Fruit fly (Drosophila melanogaster) whole organism, adult: ENCODE measurements around the gene Srg3.

Experiments
- CG11617 ChIP-seq: fragments of 200-800 bp; sonication (Bioruptor generic); optimal IDR thresholded peaks from 2 replicates; lab custom pipeline; 2017; ENCODE audit warnings: mild to moderate bottlenecking, missing biosample characterization, missing genetic modification reagents, missing genetic modification characterization
- CG14711 ChIP-seq: fragments of 200-800 bp; sonication (Bioruptor generic); optimal IDR thresholded peaks from 2 replicates; lab custom pipeline; 2018; ENCODE audit warnings: missing biosample characterization, mild to moderate bottlenecking, missing genetic modification characterization, moderate library complexity
- CG5204 ChIP-seq: fragments of 200-800 bp; sonication (Bioruptor generic); optimal IDR thresholded peaks from 2 replicates; lab custom pipeline; 2016; ENCODE audit warnings: missing biosample characterization, missing genetic modification characterization
- CG7045 ChIP-seq: fragments of 200-800 bp; sonication (Bioruptor generic); optimal IDR thresholded peaks from 2 replicates; lab custom pipeline; 2017; ENCODE audit warnings: missing biosample characterization, mild to moderate bottlenecking, missing genetic modification characterization
- Crg-1 ChIP-seq: fragments of 200-800 bp; sonication (Bioruptor generic); optimal IDR thresholded peaks from 2 replicates; lab custom pipeline; 2016; ENCODE audit warnings: missing biosample characterization, missing genetic modification characterization
- bab1 ChIP-seq: fragments of 200-800 bp; sonication (Bioruptor generic); optimal IDR thresholded peaks from 3 replicates; lab custom pipeline; 2019; ENCODE audit warnings: missing biosample characterization, mild to moderate bottlenecking, missing genetic modification characterization, moderate library complexity
- cic ChIP-seq: fragments of 200-800 bp; sonication (Bioruptor generic); optimal IDR thresholded peaks from 2 replicates; lab custom pipeline; 2017; ENCODE audit warnings: missing biosample characterization, mild to moderate bottlenecking, missing genetic modification characterization, moderate library complexity
- cnc ChIP-seq, 2 experiments: fragments of >200 bp; optimal IDR thresholded peaks; 2 replicates each; lab custom pipeline; 2017
- kay ChIP-seq: fragments of 200-800 bp; sonication (Bioruptor generic); peaks from one replicate; lab custom pipeline; 2016; ENCODE audit warnings: missing biosample characterization, missing genetic modification characterization, borderline replicate concordance
- ovo ChIP-seq: fragments of 200-800 bp; sonication (Bioruptor generic); optimal IDR thresholded peaks from 2 replicates; lab custom pipeline; 2016; ENCODE audit warnings: missing biosample characterization, missing genetic modification characterization
- pad ChIP-seq: fragments of 200-800 bp; sonication (Bioruptor generic); optimal IDR thresholded peaks from 3 replicates; lab custom pipeline; 2017; ENCODE audit warnings: missing biosample characterization, missing genetic modification characterization, mild to moderate bottlenecking, moderate library complexity, missing genetic modification reagents
- tj ChIP-seq: fragments of 200-800 bp; sonication (Bioruptor generic); optimal IDR thresholded peaks from 3 replicates; lab custom pipeline; 2017; ENCODE audit warnings: missing biosample characterization, mild to moderate bottlenecking, missing genetic modification characterization, moderate library complexity

DNA sequence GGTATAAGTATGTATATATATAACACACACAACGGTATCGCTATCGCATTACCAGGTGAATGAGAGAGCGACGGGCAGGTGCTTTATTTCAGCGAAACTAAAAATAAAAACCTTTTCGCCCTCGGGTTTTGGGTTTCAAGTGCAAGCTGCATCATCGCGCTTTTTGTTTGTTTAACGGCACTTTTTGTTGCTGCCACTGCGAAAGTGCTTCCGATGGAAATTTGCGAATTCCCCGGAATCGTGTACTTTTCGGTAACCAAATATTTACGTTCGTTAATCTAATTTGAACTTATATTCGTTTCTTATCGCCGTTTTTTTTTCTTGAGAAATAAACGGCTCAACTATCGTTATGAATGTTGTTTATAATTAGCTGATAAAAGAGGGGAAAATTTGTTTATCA, 47.0 kb upstream of the Srg3 start:
- TF ChIP-seq cnc (optimal IDR thresholded peaks at IDR 0.05; lab: Kevin White, UChicago) (no peak), kay (GFP tag; lab: Kevin White, UChicago) (peak; percentile 95), CG7045 (GFP tag; lab: Kevin White, UChicago) (peak; percentile 9), CG14711 (tag; lab: Kevin White, UChicago) (no peak), CG5204 (GFP tag; lab: Kevin White, UChicago) (no peak), tj (GFP tag; lab: Kevin White, UChicago) (peak; percentile 91), pad (peak; percentile 36), ovo (GFP tag; lab: Kevin White, UChicago) (peak; percentile 94), cic (GFP tag; lab: Kevin White, UChicago) (peak; percentile 76), CG11617 (GFP tag; lab: Kevin White, UChicago) (no peak), Crg-1 (GFP tag; lab: Kevin White, UChicago) (no peak), bab1 (no peak)
